Worm (Caenorhabditis elegans): ENCODE data around the gene mop-25.2.

The mop-25.2 gene

DNA sequence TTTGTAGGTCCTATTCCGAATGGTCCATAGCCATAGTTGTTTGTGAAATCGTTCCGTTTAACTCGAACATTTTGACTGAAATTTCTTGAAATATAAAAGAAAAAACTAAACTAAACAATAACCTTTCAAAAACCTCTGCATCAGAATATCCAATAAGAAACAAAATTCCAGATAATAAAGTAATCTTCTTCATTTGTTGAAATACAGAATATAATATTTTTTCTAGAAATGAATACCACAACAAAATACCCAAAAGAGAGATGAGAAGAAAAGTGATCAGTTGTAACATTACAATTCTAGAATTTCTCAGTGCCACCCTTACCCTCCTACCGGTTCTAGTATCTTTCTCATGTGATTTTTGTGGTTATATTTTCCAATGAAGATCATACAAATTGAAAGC lies 49.8 kb downstream of the mop-25.2 start, which contains the start of gene ZK1307.2:
ZK1307.2 (minus strand) TSS at position 274 of the 400 bp plus-strand sequence.
- no peak for TF ChIP-seq D2030.7 (GFP tag; IDR thresholded peaks at IDR 0.05)
- TF ChIP-seq xnd-1 (tag; optimal IDR thresholded peaks at IDR 0.05): no peak
- no peak for TF ChIP-seq die-1 (tag; optimal IDR thresholded peaks at IDR 0.05)
- no peak for TF ChIP-seq ceh-40 (GFP tag; IDR thresholded peaks at IDR 0.05)

DNA sequence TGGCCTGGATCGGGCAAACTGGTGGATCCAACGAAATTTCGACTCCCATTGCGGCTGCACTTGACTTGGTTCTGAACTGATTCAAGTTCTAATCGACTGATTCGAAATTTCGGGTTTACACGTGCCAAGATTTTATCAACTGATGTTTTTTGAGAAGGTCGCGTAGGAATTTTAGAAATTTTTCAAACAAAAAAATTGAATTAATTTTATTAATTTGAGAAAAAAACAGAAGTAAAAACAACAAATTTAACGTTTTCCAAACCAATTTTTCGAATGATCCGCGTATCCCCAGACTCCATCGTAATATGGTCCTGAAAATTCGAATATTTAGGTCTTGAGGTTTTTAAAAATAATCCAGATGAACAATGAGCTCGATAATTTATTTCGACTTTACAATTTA lies 50.6 kb downstream of the mop-25.2 start, which contains the start of gene ZK1307.3:
ZK1307.3 (minus strand) TSS at position 101 of the 400 bp plus-strand sequence.
- no peak for TF ChIP-seq madf-3 (GFP tag; IDR thresholded peaks at IDR 0.05)
- TF ChIP-seq pbrm-1 (GFP tag; IDR thresholded peaks at IDR 0.05): no peak
- TF ChIP-seq let-526 (GFP tag; IDR thresholded peaks at IDR 0.05): no peak
- no peak for TF ChIP-seq Y53F4B.3 (GFP tag; IDR thresholded peaks at IDR 0.05)
- no peak for TF ChIP-seq lsl-1 (GFP tag; optimal IDR thresholded peaks at IDR 0.05)
- TF ChIP-seq F49E8.2 (tag; optimal IDR thresholded peaks at IDR 0.05; ENCODE audit: insufficient read depth): no peak
- TF ChIP-seq mes-4 (tag; optimal IDR thresholded peaks at IDR 0.05): no peak
- no peak for TF ChIP-seq attf-3 (GFP tag; conservative IDR thresholded peaks at IDR 0.05)
- no peak for TF ChIP-seq mcd-1 (GFP tag; IDR thresholded peaks at IDR 0.05)
- no peak for TF ChIP-seq lag-1 (GFP tag; IDR thresholded peaks at IDR 0.05)
- no peak for TF ChIP-seq pha-4 (tag; optimal IDR thresholded peaks at IDR 0.05)
- TF ChIP-seq xnd-1 (tag; optimal IDR thresholded peaks at IDR 0.05): no peak
- TF ChIP-seq D2030.7 (GFP tag; IDR thresholded peaks at IDR 0.05): no peak
- TF ChIP-seq attf-5 (GFP tag; optimal IDR thresholded peaks at IDR 0.05): no peak
- TF ChIP-seq madf-6 (GFP tag; IDR thresholded peaks at IDR 0.05): no peak
- no peak for TF ChIP-seq madf-10 (tag; optimal IDR thresholded peaks at IDR 0.05)

DNA sequence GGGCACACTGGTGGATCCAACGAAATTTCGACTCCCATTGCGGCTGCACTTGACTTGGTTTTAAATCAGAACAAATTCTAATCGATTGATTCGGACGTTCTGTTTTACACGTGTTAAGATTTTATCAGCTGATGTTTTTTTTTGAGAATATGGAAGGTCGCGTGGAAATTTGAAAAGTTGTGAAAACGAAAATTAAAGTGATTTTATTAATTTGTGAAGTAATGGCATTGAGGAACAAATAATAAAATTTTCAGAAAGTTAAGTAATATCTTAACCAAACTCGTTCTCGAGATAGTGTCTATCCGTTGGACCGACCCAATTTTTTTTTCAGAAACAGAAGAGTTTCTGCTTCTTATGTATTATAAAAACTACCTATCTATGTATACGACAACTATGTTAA lies 51.8 kb downstream of the mop-25.2 start, which contains the start of gene ZK1307.4:
ZK1307.4 (minus strand) TSS at position 101 of the 400 bp plus-strand sequence.
- TF ChIP-seq F33H1.4 (GFP tag; IDR thresholded peaks at IDR 0.05): no peak
- no peak for TF ChIP-seq madf-10 (tag; optimal IDR thresholded peaks at IDR 0.05)
- no peak for TF ChIP-seq egl-44 (GFP tag; IDR thresholded peaks at IDR 0.05)
- no peak for TF ChIP-seq B0261.1 (tag; optimal IDR thresholded peaks at IDR 0.05)
- TF ChIP-seq hmg-1.2 (GFP tag; IDR thresholded peaks at IDR 0.05): no peak
- TF ChIP-seq snpc-3.4 (tag; optimal IDR thresholded peaks at IDR 0.05): no peak
- no peak for TF ChIP-seq tbp1 (GFP tag; optimal IDR thresholded peaks at IDR 0.05)
- no peak for TF ChIP-seq ztf-25 (GFP tag; IDR thresholded peaks at IDR 0.05)
- TF ChIP-seq atf-7 (tag; optimal IDR thresholded peaks at IDR 0.05): no peak
- no peak for TF ChIP-seq hlh-12 (tag; optimal IDR thresholded peaks at IDR 0.05)
- TF ChIP-seq nhr-90 (tag; optimal IDR thresholded peaks at IDR 0.05): no peak
